Worm (Caenorhabditis elegans): ENCODE results near the gene max-2.
"Not testable (repeated sequence)": the region's sequence is repeated elsewhere in the genome, so short reads cannot be mapped to it uniquely, and the experiment has no call there.

The max-2 gene

ce11 chrII:13050050-13050449 is 24.4 kb upstream of the max-2 start:
- TF ChIP-seq lsy-2 (tag; optimal IDR thresholded peaks at IDR 0.05) (no peak), elt-1 (tag; optimal IDR thresholded peaks at IDR 0.05; ENCODE audit: borderline replicate concordance, insufficient read depth) (no peak), elt-3 (tag; optimal IDR thresholded peaks at IDR 0.05) (no peak), ham-2 (GFP tag; optimal IDR thresholded peaks at IDR 0.05) (no peak), sptf-1 (tag; optimal IDR thresholded peaks at IDR 0.05) (no peak), hlh-1 (tag; optimal IDR thresholded peaks at IDR 0.05) (no peak), blmp-1 (tag; optimal IDR thresholded peaks at IDR 0.05) (no peak), nhr-28 (tag; optimal IDR thresholded peaks at IDR 0.05) (no peak), M03D4.4 (tag; optimal IDR thresholded peaks at IDR 0.05) (no peak), nhr-2 (tag; optimal IDR thresholded peaks at IDR 0.05) (no peak), mep-1 (tag; optimal IDR thresholded peaks at IDR 0.05) (no peak), ceh-43 (GFP tag; optimal IDR thresholded peaks at IDR 0.05) (no peak), mls-2 (tag; optimal IDR thresholded peaks at IDR 0.05) (no peak)

DNA sequence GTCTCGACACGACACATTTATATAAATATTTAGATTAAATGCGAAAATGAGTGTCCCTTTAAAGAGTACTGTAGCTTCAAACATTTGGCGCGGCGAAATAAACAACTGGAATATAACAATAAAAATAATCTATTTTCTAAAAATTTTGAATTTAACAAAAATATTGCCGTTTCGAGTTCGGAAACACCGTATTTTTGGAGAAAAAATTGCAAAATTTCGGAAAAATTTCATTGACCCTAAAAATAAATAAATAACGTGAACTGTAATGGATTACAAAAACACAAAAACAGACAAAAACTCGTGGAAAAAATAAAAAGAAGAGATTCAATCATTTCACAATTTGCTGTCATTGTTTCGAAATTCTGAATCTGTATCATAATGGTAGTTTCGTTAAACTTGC is 22.0 kb upstream of the max-2 start, which contains the start of gene F42G4.2:
Gene F42G4.2 (plus strand): TSS at position 301 of the 400 bp plus-strand sequence.
- not testable (repeated sequence) for TF ChIP-seq nhr-2, pha-4, mep-1 (tag; optimal IDR thresholded peaks at IDR 0.05)

- not testable (repeated sequence) for TF ChIP-seq hlh-1 (tag; optimal IDR thresholded peaks at IDR 0.05); drap-1 (GFP tag; optimal IDR thresholded peaks at IDR 0.05); zip-8 (tag; optimal IDR thresholded peaks at IDR 0.05)
Observed at ce11 chrII:13047106-13047505, 21.5 kb upstream of the max-2 start, which contains the start of gene F42G4.7. TSS of gene F42G4.7 (minus strand) at chrII:13047290.

DNA sequence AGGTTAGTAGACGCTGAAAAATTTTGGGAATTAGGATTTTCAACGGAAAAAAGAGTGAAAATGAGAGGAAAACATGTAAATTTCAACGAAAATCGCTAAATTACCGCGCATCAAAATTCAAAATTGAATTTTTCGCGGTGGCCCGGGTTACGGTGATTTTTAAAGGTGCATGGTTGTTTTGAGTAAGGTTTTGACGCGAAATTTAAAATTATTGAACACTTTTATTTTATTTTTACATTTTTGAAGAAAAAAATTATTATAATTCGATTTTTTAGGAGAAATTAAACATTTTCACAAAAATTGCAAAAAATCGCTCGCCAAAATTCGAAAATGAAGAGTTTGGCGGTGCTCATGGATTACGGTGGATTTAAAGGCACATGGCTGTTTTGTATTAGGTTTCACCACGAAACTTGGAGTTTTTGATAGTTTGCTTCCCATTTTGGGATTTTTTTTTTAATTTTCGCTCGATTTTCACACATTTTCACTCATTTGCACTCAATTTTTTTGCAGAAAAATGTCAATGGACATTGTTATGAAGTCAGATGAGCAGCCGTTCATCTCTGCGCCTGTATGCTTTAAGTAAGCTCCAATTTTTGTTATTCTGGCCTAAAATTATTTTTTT is 17.9 kb upstream of the max-2 start, which contains the start of gene puf-6:
Gene puf-6 (minus strand): TSS at position 13 of the 622 bp plus-strand sequence.
- TF ChIP-seq flh-1 (GFP tag; optimal IDR thresholded peaks at IDR 0.05); nhr-76 (tag; optimal IDR thresholded peaks at IDR 0.05); elt-3 (tag; optimal IDR thresholded peaks at IDR 0.05): not testable (repeated sequence)

DNA sequence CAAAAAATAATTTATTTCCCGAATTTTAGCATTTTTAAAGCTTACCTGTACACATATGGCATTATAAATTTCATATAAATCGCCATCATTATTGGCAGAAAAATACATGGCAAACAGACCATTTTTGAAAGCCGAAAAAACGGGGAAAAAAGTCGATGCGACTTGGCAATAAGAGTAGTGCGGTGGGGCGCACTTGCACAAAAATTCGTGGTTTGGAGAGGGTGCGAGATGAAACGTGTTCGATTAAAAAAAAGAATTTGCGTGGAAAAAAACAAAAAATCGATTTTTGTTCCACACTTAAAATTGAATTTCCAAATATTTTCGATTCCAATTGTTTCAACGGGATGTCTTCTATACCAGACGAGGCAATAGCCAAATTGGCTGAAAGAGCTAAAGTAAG is 11.1 kb upstream of the max-2 start, which contains the start of gene F18A11.3:
Gene F18A11.3 (minus strand): TSS at position 125 of the 400 bp plus-strand sequence.
- TF ChIP-seq mep-1 (tag; optimal IDR thresholded peaks at IDR 0.05) = peak; percentile 42
- peak; percentile 16 for TF ChIP-seq lsy-2 (tag; optimal IDR thresholded peaks at IDR 0.05)
- no peak for TF ChIP-seq hlh-1 (tag; optimal IDR thresholded peaks at IDR 0.05)
- TF ChIP-seq nhr-12 (tag; optimal IDR thresholded peaks at IDR 0.05) = no peak
- no peak for TF ChIP-seq zip-8 (tag; optimal IDR thresholded peaks at IDR 0.05)
- TF ChIP-seq sem-2 (GFP tag; optimal IDR thresholded peaks at IDR 0.05) = no peak
- no peak for TF ChIP-seq ham-2 (GFP tag; optimal IDR thresholded peaks at IDR 0.05)
- no peak for TF ChIP-seq lin-13 (tag; optimal IDR thresholded peaks at IDR 0.05)
- no peak for TF ChIP-seq unc-39 (tag; optimal IDR thresholded peaks at IDR 0.05)
- peak; percentile 2 for TF ChIP-seq ces-1 (GFP tag; optimal IDR thresholded peaks at IDR 0.05)

DNA sequence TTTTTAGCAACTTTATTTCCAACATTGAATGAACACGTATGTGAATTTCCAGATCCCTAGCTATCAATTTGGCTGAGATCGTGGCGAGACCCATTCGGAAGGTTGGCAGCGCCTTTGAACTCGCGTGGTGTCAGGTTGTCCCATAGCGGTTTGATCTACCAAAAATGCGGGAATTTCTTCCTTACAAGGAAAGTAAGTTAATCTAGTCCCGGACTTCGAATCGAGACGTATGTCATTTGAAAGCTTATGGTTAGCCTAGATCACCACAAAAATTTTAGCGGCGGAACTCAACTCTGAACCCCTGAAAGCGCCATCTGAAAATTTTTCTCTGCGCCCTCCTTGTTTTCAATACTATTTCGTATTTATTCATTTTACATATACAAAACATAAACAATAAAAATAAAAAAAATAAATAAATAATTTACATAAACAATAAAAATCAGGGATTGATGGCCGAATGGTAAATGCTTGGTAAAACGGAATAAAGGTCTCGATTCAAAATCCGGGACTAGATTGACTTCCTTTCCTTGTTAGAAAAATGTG is 6.1 kb upstream of the max-2 start, which contains the start of gene F18A11.2:
Gene F18A11.2 (plus strand): TSS at position 51 of the 543 bp plus-strand sequence.
- TF ChIP-seq unc-120 (tag; optimal IDR thresholded peaks at IDR 0.05; ENCODE audit: poor library complexity, severe bottlenecking); M03D4.4 (tag; optimal IDR thresholded peaks at IDR 0.05); flh-1 (GFP tag; optimal IDR thresholded peaks at IDR 0.05): not testable (repeated sequence)

ce11 chrII:13030567-13031188 is 5.0 kb upstream of the max-2 start:
- TF ChIP-seq nhr-237 (tag; optimal IDR thresholded peaks at IDR 0.05) (peak; percentile 37), nhr-76 (tag; optimal IDR thresholded peaks at IDR 0.05) (no peak), lsy-2 (tag; optimal IDR thresholded peaks at IDR 0.05) (peak; percentile 31), mab-5 (tag; optimal IDR thresholded peaks at IDR 0.05) (peak; percentile 33), blmp-1 (tag; optimal IDR thresholded peaks at IDR 0.05) (no peak), ztf-11 (tag; optimal IDR thresholded peaks at IDR 0.05) (no peak), flh-1 (GFP tag; optimal IDR thresholded peaks at IDR 0.05) (no peak), ces-1 (GFP tag; optimal IDR thresholded peaks at IDR 0.05) (peak; percentile 18), M03D4.4 (tag; optimal IDR thresholded peaks at IDR 0.05) (no peak), cnd-1 (tag; optimal IDR thresholded peaks at IDR 0.05) (no peak), drap-1 (GFP tag; optimal IDR thresholded peaks at IDR 0.05) (no peak), unc-120 (tag; optimal IDR thresholded peaks at IDR 0.05; ENCODE audit: poor library complexity, severe bottlenecking) (peak; percentile 65), hlh-1 (tag; optimal IDR thresholded peaks at IDR 0.05) (no peak), nhr-2 (tag; optimal IDR thresholded peaks at IDR 0.05) (no peak), bed-3 (GFP tag; optimal IDR thresholded peaks at IDR 0.05) (no peak), mep-1 (tag; optimal IDR thresholded peaks at IDR 0.05) (peak; percentile 40), sptf-1 (tag; optimal IDR thresholded peaks at IDR 0.05) (no peak), elt-3 (tag; optimal IDR thresholded peaks at IDR 0.05) (no peak), unc-62 (GFP tag; optimal IDR thresholded peaks at IDR 0.05) (peak; percentile 4), lin-13 (tag; optimal IDR thresholded peaks at IDR 0.05) (peak; percentile 53), snpc-4 (tag; optimal IDR thresholded peaks at IDR 0.05) (no peak), sem-2 (GFP tag; optimal IDR thresholded peaks at IDR 0.05) (no peak), pha-4 (tag; optimal IDR thresholded peaks at IDR 0.05) (peak; percentile 39), nhr-12 (tag; optimal IDR thresholded peaks at IDR 0.05) (no peak), elt-1 (tag; optimal IDR thresholded peaks at IDR 0.05; ENCODE audit: borderline replicate concordance, insufficient read depth) (peak; percentile 20), zip-8 (tag; optimal IDR thresholded peaks at IDR 0.05) (no peak), ham-2 (GFP tag; optimal IDR thresholded peaks at IDR 0.05) (peak; percentile 3)

Measured in whole organism, mixed stage, embryonic.